Worm (Caenorhabditis elegans): Measurements from ENCODE around the gene phat-6.

phat-6 gene

ce11 chrX:15146415-15147210 lies 47.6 kb downstream of the phat-6 start (continued):
- no peak for TF ChIP-seq nhr-42 (GFP tag; IDR thresholded peaks at IDR 0.05)
- no peak for TF ChIP-seq jun-1 (tag; optimal IDR thresholded peaks at IDR 0.05)
- TF ChIP-seq D1046.2 (GFP tag; IDR thresholded peaks at IDR 0.05), result peak; percentile 76; the same call in 1 of the 2 replicates
- no peak for TF ChIP-seq ztf-7 (tag; optimal IDR thresholded peaks at IDR 0.05)
- TF ChIP-seq Y75B8A.6 (GFP tag; IDR thresholded peaks at IDR 0.05), result no peak
- TF ChIP-seq nhr-28 (tag; optimal IDR thresholded peaks at IDR 0.05), result no peak
- TF ChIP-seq hif-1 (tag; optimal IDR thresholded peaks at IDR 0.05), result no peak
- TF ChIP-seq lin-38 (GFP tag; IDR thresholded peaks at IDR 0.05), result no peak
- TF ChIP-seq lin-1 (GFP tag; IDR thresholded peaks at IDR 0.05), result peak; percentile 55; the same call in 1 of the 2 replicates
- TF ChIP-seq php-3 (GFP tag; IDR thresholded peaks at IDR 0.05), result peak; percentile 39; the same call in 1 of the 2 replicates
- TF ChIP-seq F37D6.2 (tag; optimal IDR thresholded peaks at IDR 0.05), result no peak
- TF ChIP-seq ztf-11 (tag; optimal IDR thresholded peaks at IDR 0.05), result no peak
- peak; percentile 51 for TF ChIP-seq gei-8 (GFP tag; optimal IDR thresholded peaks at IDR 0.05)
- peak; percentile 40 for TF ChIP-seq hlh-11 (tag; optimal IDR thresholded peaks at IDR 0.05)
- TF ChIP-seq daf-19 (GFP tag; conservative IDR thresholded peaks at IDR 0.05), result peak; percentile 57; the same call in 1 of the 2 replicates
- TF ChIP-seq nhr-11 (tag; optimal IDR thresholded peaks at IDR 0.05), result no peak
- no peak for TF ChIP-seq daf-8 (GFP tag; IDR thresholded peaks at IDR 0.05)
- TF ChIP-seq dpl-1 (GFP tag; optimal IDR thresholded peaks at IDR 0.05), result no peak
- no peak; the same call in 1 of the 2 replicates for TF ChIP-seq zfp-3 (GFP tag; conservative IDR thresholded peaks at IDR 0.05)
- peak; percentile 75 for TF ChIP-seq mes-2 (tag; optimal IDR thresholded peaks at IDR 0.05; ENCODE audit: poor library complexity, severe bottlenecking)
- TF ChIP-seq tra-1 (GFP tag; IDR thresholded peaks at IDR 0.05), result 0 out of 2 replicates have a peak, but pooled peaks have one; percentile 56
- TF ChIP-seq tag-97 (GFP tag; IDR thresholded peaks at IDR 0.05), result no peak
- no peak for TF ChIP-seq attf-4 (tag; optimal IDR thresholded peaks at IDR 0.05)
- TF ChIP-seq nhr-10 (tag; optimal IDR thresholded peaks at IDR 0.05), result no peak
- TF ChIP-seq nhr-102 (tag; optimal IDR thresholded peaks at IDR 0.05), result no peak
- TF ChIP-seq zfp-2 (tag; optimal IDR thresholded peaks at IDR 0.05), result no peak
- peak; percentile 48 for TF ChIP-seq mep-1 (tag; optimal IDR thresholded peaks at IDR 0.05)
- TF ChIP-seq ceh-32 (tag; optimal IDR thresholded peaks at IDR 0.05; ENCODE audit: poor library complexity), result no peak
- no peak for TF ChIP-seq ceh-28 (tag; optimal IDR thresholded peaks at IDR 0.05)
- TF ChIP-seq skn-1 (tag; optimal IDR thresholded peaks at IDR 0.05), result no peak
- TF ChIP-seq lin-29 (GFP tag; IDR thresholded peaks at IDR 0.05), result no peak
- peak; percentile 91 for TF ChIP-seq aha-1 (tag)
- no peak for TF ChIP-seq ZK546.5 (tag; optimal IDR thresholded peaks at IDR 0.05)
- no peak for TF ChIP-seq dve-1 (tag; optimal IDR thresholded peaks at IDR 0.05; ENCODE audit: insufficient read depth)
- peak; percentile 83; the same call in 1 of the 2 replicates for TF ChIP-seq arid-1 (GFP tag; conservative IDR thresholded peaks at IDR 0.05)
- 0 out of 2 replicates have a peak, but pooled peaks have one; percentile 44 for TF ChIP-seq dmd-9 (GFP tag; IDR thresholded peaks at IDR 0.05)
- no peak for TF ChIP-seq egl-27 (tag; optimal IDR thresholded peaks at IDR 0.05)
- peak; percentile 63 for TF ChIP-seq nhr-111 (GFP tag; optimal IDR thresholded peaks at IDR 0.05)
- TF ChIP-seq nhr-48 (tag; optimal IDR thresholded peaks at IDR 0.05), result no peak
- no peak for TF ChIP-seq aly-2 (tag; optimal IDR thresholded peaks at IDR 0.05)
- no peak for TF ChIP-seq unc-130 (GFP tag; optimal IDR thresholded peaks at IDR 0.05)
- TF ChIP-seq madf-9 (GFP tag; conservative IDR thresholded peaks at IDR 0.05), result 0 out of 2 replicates have a peak, but pooled peaks have one; percentile 54
- no peak for TF ChIP-seq mxl-3 (GFP tag; optimal IDR thresholded peaks at IDR 0.05)
- no peak for TF ChIP-seq sdz-12 (GFP tag; optimal IDR thresholded peaks at IDR 0.05)
- no peak for TF ChIP-seq unc-62 (GFP tag; optimal IDR thresholded peaks at IDR 0.05 in 1 of 2)
- no peak for TF ChIP-seq unc-62 (tag; optimal IDR thresholded peaks at IDR 0.05)
- TF ChIP-seq R02D3.7 (tag; optimal IDR thresholded peaks at IDR 0.05), result no peak
- TF ChIP-seq fkh-10 (GFP tag; optimal IDR thresholded peaks at IDR 0.05), result no peak
- TF ChIP-seq unc-39 (tag; optimal IDR thresholded peaks at IDR 0.05), result no peak
- peak; percentile 49; the same call in 1 of the 2 replicates for TF ChIP-seq hmg-1.1 (GFP tag; IDR thresholded peaks at IDR 0.05)

Data from whole organism, L4 larva.